Fruit fly (Drosophila melanogaster) whole organism, embryonic: ENCODE data around the gene IleRS-m.

Experiments used
- Blimp-1 ChIP-seq: fragments of 200-800 bp; sonication (Bioruptor generic); optimal IDR thresholded peaks from 3 replicates; lab custom pipeline; 2018; ENCODE audit warnings: missing biosample characterization, missing genetic modification characterization, mild to moderate bottlenecking, moderate library complexity, missing genetic modification reagents
- Bteb2 ChIP-seq: fragments of 200-800 bp; sonication (Bioruptor generic); optimal IDR thresholded peaks from 2 replicates; lab custom pipeline; 2016; ENCODE audit warnings: missing biosample characterization, missing genetic modification characterization
- CG10147 ChIP-seq: fragments of 200-800 bp; sonication (Bioruptor generic); optimal IDR thresholded peaks from 2 replicates; lab custom pipeline; 2019; ENCODE audit warnings: missing biosample characterization, mild to moderate bottlenecking, missing genetic modification characterization, moderate library complexity
- CG10274 ChIP-seq: fragments of 200-800 bp; sonication (Bioruptor generic); optimal IDR thresholded peaks from 3 replicates; lab custom pipeline; 2017; ENCODE audit warnings: missing biosample characterization, mild to moderate bottlenecking, missing genetic modification characterization
- CG10979 ChIP-seq: fragments of 200-800 bp; sonication (Bioruptor generic); optimal IDR thresholded peaks from 2 replicates; lab custom pipeline; 2018; ENCODE audit warnings: missing biosample characterization, mild to moderate bottlenecking, missing genetic modification characterization, moderate library complexity
- CG11398 ChIP-seq: fragments of 200-800 bp; sonication (Bioruptor generic); optimal IDR thresholded peaks from 2 replicates; lab custom pipeline; 2016; ENCODE audit warnings: missing biosample characterization, missing genetic modification characterization
- CG11560 ChIP-seq: fragments of 200-800 bp; sonication (Bioruptor generic); IDR thresholded peaks from 3 replicates; pipeline ENCODE4 v1.3.6; 2022; ENCODE audit warnings: missing biosample characterization, missing genetic modification characterization
- CG12155 ChIP-seq: fragments of 200-800 bp; sonication (Bioruptor generic); optimal IDR thresholded peaks from 3 replicates; lab custom pipeline; 2016; ENCODE audit warnings: missing biosample characterization, missing genetic modification characterization
- CG12769 ChIP-seq: fragments of 200-800 bp; sonication (Bioruptor generic); optimal IDR thresholded peaks from 2 replicates; lab custom pipeline; 2019; ENCODE audit warnings: missing biosample characterization, mild to moderate bottlenecking, missing genetic modification characterization, moderate library complexity
- CG12942 ChIP-seq: fragments of 200-800 bp; sonication (Bioruptor generic); optimal IDR thresholded peaks from 3 replicates; lab custom pipeline; 2016; ENCODE audit warnings: missing biosample characterization, missing genetic modification characterization
- CG13894 ChIP-seq: fragments of 200-800 bp; sonication (Bioruptor generic); optimal IDR thresholded peaks from 3 replicates; lab custom pipeline; 2018; ENCODE audit warnings: missing biosample characterization, mild to moderate bottlenecking, missing genetic modification characterization, moderate library complexity
- CG18599 ChIP-seq: fragments of 200-800 bp; sonication (Bioruptor generic); optimal IDR thresholded peaks from 3 replicates; lab custom pipeline; 2017; ENCODE audit warnings: missing biosample characterization, missing genetic modification characterization, mild to moderate bottlenecking, moderate library complexity, missing genetic modification reagents
- CG18764 ChIP-seq: fragments of 200-800 bp; sonication (Bioruptor generic); optimal IDR thresholded peaks from 3 replicates; lab custom pipeline; 2016; ENCODE audit warnings: missing biosample characterization, missing genetic modification characterization
- CG4328 ChIP-seq: fragments of 200-800 bp; sonication (Bioruptor generic); optimal IDR thresholded peaks from 3 replicates; lab custom pipeline; 2017; ENCODE audit warnings: missing biosample characterization, missing genetic modification reagents, missing genetic modification characterization
- CG6854 ChIP-seq: fragments of 200-800 bp; sonication (Bioruptor generic); optimal IDR thresholded peaks from 3 replicates; lab custom pipeline; 2017; ENCODE audit warnings: missing biosample characterization, mild to moderate bottlenecking, missing genetic modification characterization
- CG7271 ChIP-seq: fragments of 200-800 bp; sonication (Bioruptor generic); optimal IDR thresholded peaks from 2 replicates; lab custom pipeline; 2018; ENCODE audit warnings: missing biosample characterization, mild to moderate bottlenecking, missing genetic modification characterization, moderate library complexity
- CG8478 ChIP-seq: fragments of >200 bp; optimal IDR thresholded peaks from 2 replicates; lab custom pipeline; 2018
- CG9797 ChIP-seq: fragments of 200-800 bp; sonication (Bioruptor generic); optimal IDR thresholded peaks from 3 replicates; lab custom pipeline; 2018; ENCODE audit warnings: missing biosample characterization, mild to moderate bottlenecking, missing genetic modification characterization
- CrebB ChIP-seq: fragments of 200-800 bp; sonication (Bioruptor generic); optimal IDR thresholded peaks from 3 replicates; lab custom pipeline; 2018; ENCODE audit warnings: missing biosample characterization, mild to moderate bottlenecking, missing genetic modification characterization
- E2f1 ChIP-seq: fragments of 200-800 bp; sonication (Bioruptor generic); IDR thresholded peaks from 2 replicates; pipeline ENCODE4 v1.3.6; 2022; ENCODE audit warnings: missing biosample characterization, missing genetic modification characterization
- Gsc ChIP-seq: fragments of 200-800 bp; sonication (Bioruptor generic); IDR thresholded peaks from 2 replicates; pipeline ENCODE4 v1.3.6; 2022; ENCODE audit warnings: missing biosample characterization, missing genetic modification characterization
- Hey ChIP-seq: fragments of 200-800 bp; sonication (Bioruptor generic); optimal IDR thresholded peaks from 3 replicates; lab custom pipeline; 2018; ENCODE audit warnings: missing biosample characterization, mild to moderate bottlenecking, missing genetic modification characterization
- Hr3 ChIP-seq: fragments of 200-800 bp; sonication (Bioruptor generic); optimal IDR thresholded peaks from 3 replicates; lab custom pipeline; 2016; ENCODE audit warnings: missing biosample characterization, missing genetic modification characterization
- Jarid2 ChIP-seq: fragments of 200-800 bp; sonication (Bioruptor generic); optimal IDR thresholded peaks from 3 replicates; lab custom pipeline; 2017; ENCODE audit warnings: mild to moderate bottlenecking, missing biosample characterization, missing genetic modification reagents, missing genetic modification characterization
- Myb ChIP-seq: fragments of 200-800 bp; sonication (Bioruptor generic); optimal IDR thresholded peaks from 2 replicates; lab custom pipeline; 2016; ENCODE audit warnings: missing biosample characterization, missing genetic modification characterization
- NFAT ChIP-seq: fragments of 200-800 bp; sonication (Bioruptor generic); IDR thresholded peaks from 2 replicates; pipeline ENCODE4 v1.3.6; 2022; ENCODE audit warnings: missing biosample characterization, missing genetic modification characterization
- NfI ChIP-seq: fragments of 200-800 bp; sonication (Bioruptor generic); optimal IDR thresholded peaks from 3 replicates; lab custom pipeline; 2018; ENCODE audit warnings: missing biosample characterization, mild to moderate bottlenecking, missing genetic modification characterization, moderate library complexity
- Rfx ChIP-seq: fragments of 200-800 bp; sonication (Bioruptor generic); IDR thresholded peaks from 2 replicates; pipeline ENCODE4 v1.3.6; 2022; ENCODE audit warnings: missing biosample characterization, missing genetic modification characterization
- Sox102F ChIP-seq: fragments of 200-800 bp; sonication (Bioruptor generic); optimal IDR thresholded peaks from 2 replicates; lab custom pipeline; 2018; ENCODE audit warnings: missing biosample characterization, mild to moderate bottlenecking, missing genetic modification characterization, moderate library complexity
- Vsx1 ChIP-seq: fragments of 200-800 bp; sonication (Bioruptor generic); optimal IDR thresholded peaks from 2 replicates; lab custom pipeline; 2017; ENCODE audit warnings: missing biosample characterization, mild to moderate bottlenecking, missing genetic modification characterization, missing genetic modification reagents
- ab ChIP-seq: fragments of 200-800 bp; sonication (Bioruptor generic); optimal IDR thresholded peaks from 2 replicates; lab custom pipeline; 2016; ENCODE audit warnings: missing biosample characterization, missing genetic modification characterization
- bcd ChIP-seq: fragments of 200-800 bp; sonication (Bioruptor generic); optimal IDR thresholded peaks from 2 replicates; lab custom pipeline; 2017; ENCODE audit warnings: missing biosample characterization, mild to moderate bottlenecking, missing genetic modification characterization
- chinmo ChIP-seq: fragments of 200-800 bp; sonication (Bioruptor generic); IDR thresholded peaks from 4 replicates; pipeline ENCODE4 v1.3.6; 2022; ENCODE audit warnings: missing biosample characterization, missing genetic modification characterization; ENCODE audit not compliant: partially characterized antibody
- chm ChIP-seq: fragments of 200-800 bp; sonication (Bioruptor generic); IDR thresholded peaks from 2 replicates; pipeline ENCODE4 v1.3.6; 2022; ENCODE audit warnings: missing biosample characterization, missing genetic modification characterization
- corto ChIP-seq: fragments of 200-800 bp; sonication (Bioruptor generic); optimal IDR thresholded peaks from 2 replicates; lab custom pipeline; 2016; ENCODE audit warnings: missing biosample characterization, mild to moderate bottlenecking, missing genetic modification characterization, moderate library complexity
- cwo ChIP-seq: fragments of 200-800 bp; sonication (Bioruptor generic); optimal IDR thresholded peaks from 3 replicates; lab custom pipeline; 2017; ENCODE audit warnings: missing biosample characterization, missing genetic modification characterization, mild to moderate bottlenecking, moderate library complexity, missing genetic modification reagents
- ewg ChIP-seq: fragments of 200-800 bp; sonication (Bioruptor generic); optimal IDR thresholded peaks from 3 replicates; lab custom pipeline; 2017; ENCODE audit warnings: mild to moderate bottlenecking, missing biosample characterization, missing genetic modification reagents, missing genetic modification characterization
- exex ChIP-seq: fragments of 200-800 bp; sonication (Bioruptor generic); optimal IDR thresholded peaks from 4 replicates; lab custom pipeline; 2018; ENCODE audit warnings: missing biosample characterization, mild to moderate bottlenecking, missing genetic modification characterization, moderate library complexity
- fd102C ChIP-seq: fragments of 200-800 bp; sonication (Bioruptor generic); optimal IDR thresholded peaks from 2 replicates; lab custom pipeline; 2018; ENCODE audit warnings: missing biosample characterization, mild to moderate bottlenecking, missing genetic modification characterization, moderate library complexity
- hb ChIP-seq: fragments of 200-800 bp; sonication (Bioruptor generic); IDR thresholded peaks from 3 replicates; pipeline ENCODE4 v1.3.6; 2022; ENCODE audit warnings: missing biosample characterization, missing genetic modification characterization; ENCODE audit not compliant: partially characterized antibody
- nerfin-1 ChIP-seq: fragments of 200-800 bp; sonication (Bioruptor generic); optimal IDR thresholded peaks from 3 replicates; lab custom pipeline; 2019; ENCODE audit warnings: missing biosample characterization, mild to moderate bottlenecking, missing genetic modification characterization, moderate library complexity
- nom ChIP-seq: fragments of 200-800 bp; sonication (Bioruptor generic); optimal IDR thresholded peaks from 2 replicates; lab custom pipeline; 2017; ENCODE audit warnings: missing biosample characterization, missing genetic modification characterization, mild to moderate bottlenecking, moderate library complexity, missing genetic modification reagents
- onecut ChIP-seq: fragments of 200-800 bp; sonication (Bioruptor generic); IDR thresholded peaks from 2 replicates; pipeline ENCODE4 v1.3.6; 2022; ENCODE audit warnings: missing biosample characterization, missing genetic modification characterization
- ro ChIP-seq: fragments of 200-800 bp; sonication (Bioruptor generic); IDR thresholded peaks from 2 replicates; pipeline ENCODE4 v1.3.6; 2022; ENCODE audit warnings: missing biosample characterization, missing genetic modification characterization
- sd ChIP-seq: fragments of 200-800 bp; sonication (Bioruptor generic); optimal IDR thresholded peaks from 3 replicates; lab custom pipeline; 2018; ENCODE audit warnings: missing biosample characterization, mild to moderate bottlenecking, missing genetic modification characterization, moderate library complexity
- sens ChIP-seq: fragments of 200-800 bp; sonication (Bioruptor generic); peaks from one replicate; lab custom pipeline; 2016; ENCODE audit warnings: missing biosample characterization, missing genetic modification characterization
- tgo ChIP-seq: fragments of 200-800 bp; sonication (Bioruptor generic); IDR thresholded peaks from 3 replicates; pipeline ENCODE4 v1.3.6; 2022; ENCODE audit warnings: missing biosample characterization, missing genetic modification characterization
- tll ChIP-seq, 2 experiments: fragments of 200-800 bp in 1 of 2; fragments of >200 bp in 1 of 2; sonication (Bioruptor generic) in 1 of 2; optimal IDR thresholded peaks; 2 replicates each; lab custom pipeline; 2017 to 2019; ENCODE audit warnings: missing biosample characterization in 2 of 2, missing genetic modification characterization in 2 of 2, mild to moderate bottlenecking in 1 of 2, moderate library complexity in 1 of 2
- tna ChIP-seq: fragments of 200-800 bp; sonication (Bioruptor generic); IDR thresholded peaks from 2 replicates; pipeline ENCODE4 v1.3.6; 2022; ENCODE audit warnings: missing biosample characterization, missing genetic modification characterization; ENCODE audit not compliant: partially characterized antibody

The IleRS-m gene

DNA sequence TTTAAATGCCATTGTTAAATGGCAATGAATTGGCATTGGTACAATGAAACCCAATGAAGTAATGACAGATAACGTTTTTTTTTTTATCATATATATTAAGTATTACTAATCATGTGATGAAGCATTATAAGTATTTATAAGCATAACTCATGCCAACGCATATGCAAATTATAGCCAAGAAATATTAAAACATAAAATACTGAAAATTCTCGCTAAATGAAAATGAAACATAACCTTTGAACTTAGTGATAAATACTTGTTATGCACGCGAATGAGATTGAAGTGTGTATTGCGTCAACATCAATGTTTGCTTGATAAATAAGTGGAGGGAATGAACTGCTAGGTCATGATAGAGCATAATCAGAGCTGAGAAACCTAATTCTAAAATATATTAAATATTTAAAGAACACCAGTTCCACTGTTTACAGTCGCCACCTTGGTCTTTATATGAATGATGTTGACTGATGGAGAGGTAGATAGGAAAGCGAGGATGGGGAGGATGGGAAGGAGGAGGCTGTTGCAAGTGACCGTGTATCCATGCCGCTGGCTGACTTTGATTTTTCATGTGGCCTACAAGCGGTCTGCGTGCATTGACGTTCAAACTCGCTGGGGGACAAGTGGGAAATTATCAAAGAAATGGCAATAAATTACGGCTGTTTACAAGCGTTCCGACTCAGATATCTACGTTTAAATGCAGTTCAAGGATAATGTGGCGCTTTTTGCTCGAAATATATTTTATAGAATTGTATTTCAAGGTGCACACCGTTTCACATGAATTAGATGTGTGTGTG lies 43.8 kb upstream of the IleRS-m start (continued):
- TF ChIP-seq CG10979 (tag; lab: Kevin White, UChicago) (peak; percentile 27), tna (no peak), Bteb2 (no peak), Hr3 (GFP tag; lab: Kevin White, UChicago) (no peak), CG4328 (GFP tag; lab: Kevin White, UChicago) (no peak), ewg (no peak), CG18764 (GFP tag; lab: Kevin White, UChicago) (peak; percentile 25), Gsc (GFP tag; lab: Robert Waterston, UW) (no peak), CG11560 (tag; lab: Robert Waterston, UW) (no peak), Blimp-1 (GFP tag; lab: Kevin White, UChicago) (peak; percentile 61), E2f1 (GFP tag; lab: Robert Waterston, UW) (no peak), fd102C (GFP tag; lab: Kevin White, UChicago) (no peak), Hey (no peak), hb (GFP tag; lab: Robert Waterston, UW) (no peak), CG10147 (GFP tag; lab: Kevin White, UChicago) (no peak), chm (GFP tag; lab: Robert Waterston, UW) (no peak), exex (no peak), Sox102F (GFP tag; lab: Kevin White, UChicago) (no peak), nom (GFP tag; lab: Kevin White, UChicago) (peak; percentile 39), sd (tag; lab: Kevin White, UChicago) (peak; percentile 22), Vsx1 (GFP tag; lab: Kevin White, UChicago) (peak; percentile 20), Rfx (GFP tag; lab: Robert Waterston, UW) (no peak), CG12155 (GFP tag; lab: Kevin White, UChicago) (no peak), Myb (no peak), sens (GFP tag; lab: Kevin White, UChicago) (peak; percentile 86), CG7271 (tag; lab: Kevin White, UChicago) (no peak), tll (GFP tag; optimal IDR thresholded peaks at IDR 0.05; lab: Kevin White, UChicago) (no peak), CG13894 (tag; lab: Kevin White, UChicago) (no peak), ab (no peak), CrebB (tag; lab: Kevin White, UChicago) (no peak), CG12769 (tag; lab: Kevin White, UChicago) (no peak), CG12942 (GFP tag; lab: Kevin White, UChicago) (no peak), chinmo (GFP tag; lab: Robert Waterston, UW) (0 out of 4 replicates have a peak, but pooled peaks have one; percentile 72), tgo (GFP tag; lab: Robert Waterston, UW) (no peak), CG9797 (GFP tag; lab: Kevin White, UChicago) (no peak), onecut (GFP tag; lab: Robert Waterston, UW) (no peak), CG11398 (no peak), cwo (GFP tag; lab: Kevin White, UChicago) (no peak), CG18599 (no peak), corto (GFP tag; lab: Kevin White, UChicago) (no peak), CG10274 (no peak), bcd (GFP tag; lab: Kevin White, UChicago) (no peak), NfI (no peak), Jarid2 (GFP tag; lab: Kevin White, UChicago) (no peak), CG6854 (GFP tag; lab: Kevin White, UChicago) (no peak), nerfin-1 (no peak), CG8478 (lab: Kevin White, UChicago) (no peak), ro (GFP tag; lab: Robert Waterston, UW) (no peak), NFAT (GFP tag; lab: Robert Waterston, UW) (no peak)
